Fruit fly (Drosophila melanogaster): ENCODE data around the gene Cbp80.

Cbp80 gene

DNA sequence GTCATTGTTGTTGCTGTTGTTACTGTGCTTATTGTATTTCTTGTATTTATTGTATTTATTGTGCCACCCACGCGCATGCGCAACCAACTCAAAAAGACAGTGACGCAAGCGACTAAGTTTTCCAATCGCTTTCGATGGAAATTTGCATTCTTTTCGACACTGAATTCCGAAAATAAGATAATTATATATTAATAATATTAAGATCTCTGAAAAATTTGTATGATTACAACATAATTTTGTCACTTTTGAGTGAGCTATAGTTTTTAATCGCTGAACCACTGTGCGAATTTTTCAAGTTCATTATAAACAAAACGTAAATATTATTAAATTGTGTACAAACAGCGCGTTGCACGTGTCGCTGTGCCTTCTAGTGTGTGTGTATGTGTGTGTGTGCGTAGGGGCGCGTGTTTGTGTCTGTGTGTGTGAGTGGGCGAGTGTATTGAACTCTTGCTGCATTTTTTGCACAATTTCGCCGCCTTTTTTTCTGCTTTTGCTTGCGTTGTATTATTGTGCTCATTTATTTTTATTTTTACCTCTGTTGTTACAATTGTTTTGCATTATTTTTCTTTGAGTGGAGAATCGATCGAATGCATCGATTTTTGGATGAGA is 34.0 kb upstream of the Cbp80 start:
- TF ChIP-seq CG7839 (tag; optimal IDR thresholded peaks at IDR 0.05) (peak; percentile 10), CG15269 (tag; optimal IDR thresholded peaks at IDR 0.05) (no peak), bigmax (GFP tag; optimal IDR thresholded peaks at IDR 0.05) (no peak), CG5245 (GFP tag; optimal IDR thresholded peaks at IDR 0.05) (no peak), Meics (GFP tag; optimal IDR thresholded peaks at IDR 0.05) (no peak), CG7372 (GFP tag; IDR thresholded peaks at IDR 0.05) (no peak), CG32772 (GFP tag; IDR thresholded peaks at IDR 0.05) (0 out of 2 replicates have a peak, but pooled peaks have one; percentile 20), CG2120 (GFP tag; optimal IDR thresholded peaks at IDR 0.05) (no peak), jumu (GFP tag; optimal IDR thresholded peaks at IDR 0.05) (no peak), Xrp1 (GFP tag; IDR thresholded peaks at IDR 0.05) (peak; percentile 23; the same call in 1 of the 2 replicates), CG31365 (tag; optimal IDR thresholded peaks at IDR 0.05) (no peak), Opbp (GFP tag; IDR thresholded peaks at IDR 0.05; ENCODE audit: partially characterized antibody) (no peak), Camta (GFP tag; optimal IDR thresholded peaks at IDR 0.05) (no peak), vfl (GFP tag; optimal IDR thresholded peaks at IDR 0.05) (no peak), slou (GFP tag; optimal IDR thresholded peaks at IDR 0.05) (no peak), fd64A (GFP tag; optimal IDR thresholded peaks at IDR 0.05) (no peak), CG34422 (GFP tag; IDR thresholded peaks at IDR 0.05) (no peak), CG13775 (GFP tag; optimal IDR thresholded peaks at IDR 0.05) (no peak), p53 (GFP tag; optimal IDR thresholded peaks at IDR 0.05) (no peak), psq (GFP tag; optimal IDR thresholded peaks at IDR 0.05) (no peak), YL-1 (GFP tag; optimal IDR thresholded peaks at IDR 0.05) (no peak), CG13123 (GFP tag; optimal IDR thresholded peaks at IDR 0.05) (no peak), CG3407 (GFP tag; optimal IDR thresholded peaks at IDR 0.05) (no peak), Bteb2 (GFP tag; optimal IDR thresholded peaks at IDR 0.05) (no peak), CG3726 (GFP tag; IDR thresholded peaks at IDR 0.05) (no peak), ERR (GFP tag; optimal IDR thresholded peaks at IDR 0.05) (no peak), Bdp1 (GFP tag; optimal IDR thresholded peaks at IDR 0.05) (no peak), unpg (GFP tag; optimal IDR thresholded peaks at IDR 0.05) (no peak), Fer3 (tag; optimal IDR thresholded peaks at IDR 0.05) (no peak), CG2129 (GFP tag; IDR thresholded peaks at IDR 0.05; ENCODE audit: partially characterized antibody) (no peak), toy (GFP tag; IDR thresholded peaks at IDR 0.05) (no peak), CG12071 (GFP tag; optimal IDR thresholded peaks at IDR 0.05) (no peak), CG7963 (GFP tag; IDR thresholded peaks at IDR 0.05; ENCODE audit: partially characterized antibody) (no peak), CG8765 (GFP tag; IDR thresholded peaks at IDR 0.05) (no peak), ab (GFP tag; optimal IDR thresholded peaks at IDR 0.05) (no peak), Sox102F (GFP tag; optimal IDR thresholded peaks at IDR 0.05) (peak; percentile 1), nau (GFP tag; optimal IDR thresholded peaks at IDR 0.05) (no peak), CG7928 (GFP tag; optimal IDR thresholded peaks at IDR 0.05) (no peak), MBD-R2 (GFP tag; IDR thresholded peaks at IDR 0.05) (no peak), CG15011 (GFP tag; optimal IDR thresholded peaks at IDR 0.05) (no peak), Drgx (GFP tag; IDR thresholded peaks at IDR 0.05) (0 out of 2 replicates have a peak, but pooled peaks have one; percentile 28), Tbp (GFP tag; optimal IDR thresholded peaks at IDR 0.05) (no peak), sisA (GFP tag; IDR thresholded peaks at IDR 0.05) (no peak), CG11456 (GFP tag; IDR thresholded peaks at IDR 0.05) (no peak), otp (GFP tag; IDR thresholded peaks at IDR 0.05) (no peak), tgo (GFP tag; IDR thresholded peaks at IDR 0.05) (peak; percentile 26; the same call in 1 of the 3 replicates), CG2889 (GFP tag; IDR thresholded peaks at IDR 0.05) (no peak), slp2 (GFP tag; optimal IDR thresholded peaks at IDR 0.05) (no peak), fd3F (GFP tag; optimal IDR thresholded peaks at IDR 0.05) (no peak), ase (GFP tag; IDR thresholded peaks at IDR 0.05) (no peak), Sox100B (GFP tag; optimal IDR thresholded peaks at IDR 0.05) (no peak), CG4404 (GFP tag; IDR thresholded peaks at IDR 0.05) (no peak)
